Fruit fly (Drosophila melanogaster): ENCODE results near the gene CheB38c.

The CheB38c gene

DNA sequence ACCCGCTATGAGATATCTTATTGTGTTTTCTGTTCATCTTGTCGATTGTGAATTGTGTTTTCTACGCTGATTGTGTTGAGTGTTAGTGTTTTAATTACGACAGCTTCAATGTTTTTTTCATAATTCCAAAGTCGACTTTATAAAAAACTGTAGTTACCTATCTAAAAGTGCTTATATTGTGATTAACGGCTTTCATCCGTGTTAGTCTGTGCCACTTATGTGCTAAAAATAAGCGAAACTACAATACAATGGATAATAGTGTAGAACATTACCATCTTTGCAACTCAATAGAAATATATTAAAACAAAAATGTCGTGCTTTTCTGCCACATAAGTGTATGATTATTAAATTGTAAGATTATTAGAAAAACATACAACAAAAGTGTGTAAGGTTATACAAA is 4.5 kb downstream of the CheB38c start, which contains the start of gene CG33322:
TSS of gene CG33322 (minus strand) at position 101 of the 400 bp plus-strand sequence.
- TF ChIP-seq CTCF (optimal IDR thresholded peaks at IDR 0.05) = no peak
- TF ChIP-seq CG8478 (optimal IDR thresholded peaks at IDR 0.05) = no peak

DNA sequence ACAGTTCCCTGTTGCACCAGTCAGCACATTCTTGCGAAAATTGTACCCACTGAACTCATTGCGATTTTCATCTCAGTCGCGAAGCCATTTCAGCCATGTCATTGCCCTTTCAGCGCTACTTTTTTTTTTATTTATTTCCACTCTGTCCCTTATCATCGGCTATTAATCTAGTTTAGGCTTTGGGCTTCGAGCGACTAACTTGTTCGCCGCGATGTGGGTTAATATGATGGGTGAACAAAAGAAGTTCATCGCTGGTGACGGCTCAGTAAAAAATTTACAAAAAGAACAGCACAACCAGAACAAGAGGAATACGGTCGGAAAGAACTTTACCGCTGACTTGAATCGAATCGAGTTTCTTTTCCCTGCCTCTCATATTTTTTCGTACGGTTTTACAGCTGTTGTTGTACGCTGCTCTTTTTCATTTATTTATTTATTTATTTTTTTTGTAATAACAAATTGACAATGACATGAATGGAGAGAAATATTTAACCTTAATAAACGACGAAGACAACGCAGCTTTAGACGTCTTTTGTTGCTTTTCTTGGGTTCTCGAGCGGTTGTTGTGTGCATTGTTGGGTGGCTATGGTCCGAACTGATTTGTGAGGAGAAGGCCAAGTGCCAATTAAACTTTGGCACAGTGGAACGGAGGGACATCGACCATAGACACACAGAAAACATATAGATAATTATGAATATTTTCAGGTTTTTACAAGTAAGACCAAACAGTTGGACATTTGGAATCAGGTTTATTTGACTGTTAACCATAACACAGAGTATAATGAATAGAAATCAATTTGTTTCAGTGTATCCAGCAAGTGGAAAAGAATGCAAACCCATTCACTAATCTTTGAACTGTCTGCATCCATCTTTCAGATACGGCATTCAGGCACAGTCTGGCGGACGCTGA is 8.1 kb downstream of the CheB38c start:
- TF ChIP-seq CG8478 (optimal IDR thresholded peaks at IDR 0.05) (no peak), CTCF (optimal IDR thresholded peaks at IDR 0.05) (no peak)

DNA sequence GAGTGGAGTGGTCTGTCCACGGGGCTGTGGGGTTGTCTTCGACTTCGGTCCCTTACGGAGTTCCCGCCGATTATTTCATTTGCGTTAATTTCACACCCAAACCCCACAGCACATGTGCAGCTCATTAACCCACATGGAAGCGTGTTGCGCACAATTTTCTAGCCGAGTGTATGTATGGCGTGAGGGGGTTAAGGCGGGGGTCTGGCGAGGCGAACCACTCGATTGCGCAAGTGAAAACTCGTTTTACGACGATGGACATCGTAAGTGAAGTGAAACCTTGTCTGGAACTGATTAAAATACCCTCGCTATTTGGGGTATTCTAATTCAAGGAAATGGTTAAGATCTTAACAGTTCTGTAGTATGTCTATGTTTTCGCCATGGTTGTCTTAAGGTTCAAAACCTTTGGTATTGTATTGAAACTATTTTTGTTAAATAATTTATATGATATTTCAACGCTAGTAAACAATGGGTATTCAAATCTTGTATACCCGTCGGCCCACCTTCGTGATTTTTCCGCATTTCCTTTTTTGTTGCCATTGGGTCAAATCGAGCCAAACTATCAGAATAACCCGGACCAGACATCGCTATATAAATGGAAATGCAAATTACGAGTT is 9.5 kb downstream of the CheB38c start:
- TF ChIP-seq CG8478 (optimal IDR thresholded peaks at IDR 0.05) (no peak), CTCF (optimal IDR thresholded peaks at IDR 0.05) (no peak)

DNA sequence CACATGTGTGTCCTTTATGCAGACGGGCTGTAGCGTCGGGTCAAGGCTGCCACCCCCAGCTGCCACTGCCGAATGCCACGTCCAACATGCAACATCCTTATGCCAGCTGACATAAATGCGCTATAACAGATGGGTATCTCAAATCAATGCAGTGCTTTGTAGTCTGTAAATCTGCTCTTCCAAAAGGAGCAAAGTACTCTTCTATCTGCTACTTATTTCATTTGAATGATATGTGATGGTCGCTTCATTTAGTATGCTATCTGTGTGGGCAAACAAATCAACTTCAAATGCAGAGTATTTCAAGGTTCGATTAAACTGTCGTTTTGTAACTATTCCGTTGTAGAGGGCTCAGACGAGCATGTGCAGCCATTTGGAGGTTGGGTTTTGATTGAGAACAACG is 11.4 kb downstream of the CheB38c start:
- TF ChIP-seq CTCF (optimal IDR thresholded peaks at IDR 0.05) (no peak), CG8478 (optimal IDR thresholded peaks at IDR 0.05) (no peak)

DNA sequence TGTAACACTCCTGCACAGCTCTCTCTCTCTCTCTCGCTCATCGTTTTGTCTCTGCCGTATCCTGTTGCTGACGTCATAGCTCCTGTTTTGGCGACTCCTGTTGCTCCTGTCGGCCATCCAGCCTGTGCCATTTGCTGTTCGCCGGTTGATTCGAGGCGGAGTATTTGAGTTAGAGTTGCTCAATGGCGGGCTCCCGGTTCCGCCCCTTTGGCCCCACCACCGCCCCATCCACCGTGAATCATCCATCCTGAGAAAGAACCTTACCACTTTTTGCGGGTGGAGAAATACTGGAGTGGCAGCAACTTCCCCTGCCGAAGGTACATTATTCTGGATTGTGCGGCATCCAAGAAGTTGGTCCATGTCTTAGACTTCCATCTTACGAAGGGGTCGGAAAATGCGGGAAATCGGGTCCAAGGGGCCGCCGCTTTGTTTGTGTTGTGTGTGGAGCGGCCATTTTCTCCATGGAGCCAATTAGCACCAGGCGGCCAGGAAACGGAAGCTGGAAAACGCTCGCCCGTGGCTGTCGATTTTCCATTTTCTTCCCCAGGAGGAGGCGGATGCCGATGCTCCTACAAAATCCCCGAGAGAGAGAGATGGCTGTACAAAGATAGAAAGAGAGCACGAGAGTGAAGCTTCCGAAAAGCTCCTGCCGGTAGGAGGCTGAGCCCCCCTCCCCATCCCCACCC is 12.0 kb downstream of the CheB38c start:
- no peak for TF ChIP-seq CG8478 (optimal IDR thresholded peaks at IDR 0.05)
- no peak for TF ChIP-seq CTCF (optimal IDR thresholded peaks at IDR 0.05)

DNA sequence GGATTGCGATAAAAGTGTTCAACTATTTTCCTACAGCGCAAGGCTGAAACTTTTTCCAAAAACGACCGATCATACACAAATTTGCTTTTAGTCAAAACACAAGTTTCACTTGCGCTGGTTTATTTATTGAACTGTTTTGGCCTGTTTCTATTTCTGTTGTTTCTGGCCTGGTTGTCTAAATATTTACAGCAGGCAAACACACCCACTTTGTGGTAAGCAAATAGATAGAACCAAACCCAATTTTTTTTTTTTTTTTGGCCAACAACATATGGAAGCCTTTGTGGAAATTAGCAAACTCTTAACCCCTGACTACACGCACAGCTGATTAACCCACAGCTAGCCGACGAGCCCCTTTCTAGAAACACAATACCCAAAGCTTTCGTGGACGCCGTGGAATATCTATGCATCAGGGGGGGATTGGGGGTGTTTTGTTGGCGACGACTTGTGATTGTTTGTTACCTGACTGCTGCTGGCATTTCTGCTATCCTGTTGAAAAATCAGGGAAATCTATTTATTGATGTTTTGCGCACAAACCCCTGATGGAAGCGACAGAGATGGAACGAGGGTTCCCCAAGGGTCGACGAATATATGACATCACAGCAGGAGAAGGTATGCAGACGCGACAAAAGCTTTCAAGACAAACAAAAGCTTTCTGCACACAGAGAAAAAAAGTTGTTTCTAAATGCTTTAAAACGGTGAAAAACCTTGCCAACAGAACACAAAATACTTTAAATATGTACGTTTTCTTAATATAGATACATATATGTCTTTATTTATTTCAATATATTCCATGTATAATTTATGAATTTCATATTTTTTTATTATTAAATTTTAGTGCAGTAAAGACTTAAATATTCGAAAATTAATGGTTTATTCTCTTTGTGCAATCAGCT is 12.8 kb downstream of the CheB38c start:
- no peak for TF ChIP-seq CTCF (optimal IDR thresholded peaks at IDR 0.05)
- no peak for TF ChIP-seq CG8478 (optimal IDR thresholded peaks at IDR 0.05)

DNA sequence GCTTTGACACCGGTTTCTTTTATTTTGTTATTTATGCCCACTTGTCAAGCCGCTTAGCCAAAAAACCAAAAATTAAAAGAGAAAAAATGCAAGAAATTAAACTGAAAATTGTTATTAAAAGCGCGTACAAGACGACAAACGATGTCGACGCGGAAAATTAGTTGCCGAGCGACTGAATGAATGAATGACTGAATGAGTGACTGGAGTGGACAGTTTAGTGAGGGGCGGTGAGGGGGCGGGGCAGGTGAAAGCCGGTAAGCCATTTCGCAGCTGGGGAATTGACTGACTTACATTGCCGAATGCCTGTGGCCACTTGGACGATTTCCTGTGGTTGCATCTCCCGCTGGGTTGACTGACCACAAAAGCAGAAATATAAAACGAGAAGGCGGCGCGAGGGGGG is 14.0 kb downstream of the CheB38c start:
- TF ChIP-seq CG8478 (optimal IDR thresholded peaks at IDR 0.05) (no peak), CTCF (optimal IDR thresholded peaks at IDR 0.05) (no peak)

DNA sequence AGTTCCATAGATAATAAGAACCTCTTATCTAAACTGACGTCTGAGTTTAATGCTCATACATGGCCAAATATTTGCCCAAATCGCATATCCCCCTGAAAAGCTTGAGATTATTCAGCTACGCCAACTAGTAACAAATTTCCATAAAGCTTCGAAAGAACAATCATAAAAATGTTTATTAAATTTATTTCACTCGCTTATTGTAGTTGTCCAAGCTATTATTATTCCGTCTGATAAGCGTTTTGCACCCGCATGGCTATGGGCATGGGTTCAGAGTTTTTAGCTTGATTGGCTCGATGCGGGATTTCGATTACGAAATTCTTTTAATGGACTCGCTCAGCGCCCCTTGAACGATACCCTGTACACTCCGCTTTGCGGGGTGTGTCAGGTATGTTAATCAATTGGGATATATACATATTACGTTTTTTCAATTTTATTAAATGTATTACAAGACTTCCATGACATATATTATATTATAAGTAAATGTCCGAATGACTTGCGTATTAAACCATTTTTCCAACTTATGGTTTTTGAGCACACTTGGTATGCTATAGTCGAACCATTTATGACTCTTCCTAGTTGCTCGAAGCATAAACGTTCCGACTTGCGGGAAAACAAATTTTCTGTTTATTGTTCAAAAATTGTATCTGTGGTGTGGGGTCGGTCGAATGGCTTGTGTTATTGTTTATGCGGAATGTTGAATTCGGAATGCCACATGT is 14.9 kb downstream of the CheB38c start:
- TF ChIP-seq CTCF (optimal IDR thresholded peaks at IDR 0.05) = no peak
- TF ChIP-seq CG8478 (optimal IDR thresholded peaks at IDR 0.05) = no peak

DNA sequence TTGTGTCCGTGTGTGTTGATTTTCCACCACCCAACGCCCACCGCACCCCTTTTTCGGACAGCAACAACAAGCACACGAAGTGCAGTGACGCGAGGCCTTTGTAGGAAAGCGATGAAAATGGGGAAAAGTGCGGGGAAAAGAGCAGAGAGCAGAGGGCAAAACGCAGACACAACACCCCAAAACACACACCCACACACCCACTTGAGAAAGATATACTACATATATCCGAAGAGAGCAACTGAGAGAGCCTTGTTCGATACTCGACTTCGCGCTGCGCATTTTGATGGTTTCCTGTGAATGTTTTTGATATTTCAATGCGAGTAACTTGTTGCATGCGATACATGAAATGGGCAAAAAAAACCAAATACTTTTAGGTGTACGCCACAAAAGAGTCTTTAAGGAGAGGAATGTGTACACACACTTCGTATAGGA is 16.9 kb downstream of the CheB38c start:
- no peak for TF ChIP-seq CTCF (optimal IDR thresholded peaks at IDR 0.05)
- no peak for TF ChIP-seq CG8478 (optimal IDR thresholded peaks at IDR 0.05)

DNA sequence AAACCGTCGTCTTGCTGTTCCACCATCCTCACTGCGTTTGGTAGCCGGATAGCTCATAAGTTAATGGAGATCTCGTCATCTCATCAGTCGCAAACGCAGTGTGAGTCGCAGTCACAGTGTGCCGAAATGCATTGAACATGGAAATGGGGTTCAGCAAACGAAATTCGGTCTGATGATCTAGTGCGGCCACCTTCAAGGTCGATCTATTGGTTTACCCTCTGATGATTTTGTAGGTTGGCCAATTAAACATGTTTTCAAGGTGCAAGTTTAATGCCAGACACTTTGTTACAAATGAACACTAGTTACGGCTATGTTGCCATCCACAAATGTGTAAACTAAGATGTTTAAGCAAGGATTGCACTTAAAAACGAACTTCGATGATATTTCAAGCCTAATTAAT is 17.8 kb downstream of the CheB38c start:
- TF ChIP-seq CG8478 (optimal IDR thresholded peaks at IDR 0.05) (no peak), CTCF (optimal IDR thresholded peaks at IDR 0.05) (no peak)

DNA sequence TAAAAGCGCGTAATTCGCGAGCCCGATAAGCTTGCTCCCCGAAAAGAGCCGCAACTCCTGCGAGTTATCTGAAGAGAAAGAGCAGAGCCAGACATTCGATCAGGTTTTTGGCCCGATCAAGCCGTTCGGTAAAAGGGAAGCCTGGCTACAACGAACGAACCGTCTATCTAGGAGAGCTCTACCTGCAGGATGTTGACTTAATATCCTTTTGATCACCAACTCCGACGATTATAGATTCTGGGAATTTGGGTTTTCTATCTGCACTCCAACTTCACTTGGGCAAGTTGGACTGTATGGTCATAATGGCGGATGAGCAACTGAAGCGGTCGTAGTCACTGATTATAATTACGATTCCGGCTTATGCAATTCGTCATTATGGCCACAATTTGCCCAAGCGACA is 18.5 kb downstream of the CheB38c start:
- no peak for TF ChIP-seq CG8478 (optimal IDR thresholded peaks at IDR 0.05)

DNA sequence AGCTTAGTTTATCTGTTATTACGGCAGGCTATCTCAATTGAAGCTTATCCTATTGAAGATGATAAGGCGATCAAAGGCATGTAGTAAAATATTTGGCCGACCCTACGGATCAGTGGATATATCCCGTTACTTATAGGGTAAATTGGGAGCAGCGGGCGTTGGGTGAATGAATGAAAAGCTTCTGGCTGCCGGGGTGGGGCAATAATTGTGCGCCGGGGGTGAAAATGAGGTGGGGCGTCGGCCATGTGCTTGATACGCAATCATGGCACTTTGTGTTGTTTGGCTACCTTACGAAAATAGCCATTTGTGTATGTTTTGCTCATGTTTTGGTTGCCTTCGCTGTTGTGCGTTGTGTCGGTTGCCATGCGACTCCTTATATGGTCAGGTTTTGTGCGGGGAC is 18.9 kb downstream of the CheB38c start:
- TF ChIP-seq CTCF (optimal IDR thresholded peaks at IDR 0.05) = no peak
- TF ChIP-seq CG8478 (optimal IDR thresholded peaks at IDR 0.05) = no peak

DNA sequence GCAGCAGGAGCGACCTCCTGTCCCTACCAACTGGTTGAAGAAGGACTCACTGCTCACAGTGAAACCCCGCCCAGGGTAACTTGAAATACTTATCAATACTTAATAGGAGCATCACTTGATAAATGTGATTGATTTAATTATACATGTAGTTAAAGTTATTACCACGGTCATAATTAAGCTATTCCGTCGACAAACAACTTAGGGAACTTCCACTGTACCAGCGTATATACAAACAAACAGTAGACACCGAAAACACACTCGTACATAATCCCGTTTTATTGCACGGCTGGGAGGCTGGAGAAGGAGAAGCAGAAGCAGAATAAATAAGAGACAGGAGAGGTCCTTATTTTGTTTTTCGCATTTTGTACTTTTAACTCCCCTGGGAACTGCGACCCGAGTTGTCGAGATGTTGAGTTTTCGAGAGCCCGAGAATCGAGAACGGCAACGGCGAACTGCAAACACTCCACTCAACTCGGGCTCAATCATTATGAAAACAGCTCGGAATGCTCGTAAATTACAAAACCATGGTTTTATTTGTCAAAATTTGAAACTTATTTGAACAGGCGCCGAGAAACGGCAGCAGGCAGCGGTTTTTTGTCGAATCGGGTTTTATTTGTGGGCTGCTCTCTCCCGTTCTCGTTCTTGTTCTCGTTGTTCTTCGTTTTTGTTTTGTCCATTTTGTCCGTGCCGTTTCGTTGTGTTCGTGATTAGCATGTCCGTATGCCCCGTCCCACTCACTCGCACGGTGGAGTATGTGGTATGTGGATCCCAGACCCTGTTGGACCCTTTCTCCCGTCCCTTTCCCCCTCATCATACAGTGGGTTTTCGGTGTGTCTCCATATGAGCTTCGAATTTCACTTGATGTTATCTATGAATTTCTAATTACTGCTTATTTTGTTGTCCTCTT is 20.4 kb downstream of the CheB38c start:
- no peak for TF ChIP-seq CG8478 (optimal IDR thresholded peaks at IDR 0.05)
- no peak for TF ChIP-seq CTCF (optimal IDR thresholded peaks at IDR 0.05)
